Fruit fly (Drosophila melanogaster) S2 (cell line): Measurements from ENCODE around the gene mio.

Experiments
- CG8478 ChIP-seq: fragments of >200 bp; optimal IDR thresholded peaks from 2 replicates; lab custom pipeline; 2018
- CTCF ChIP-seq, 2 experiments: fragments of >200 bp; optimal IDR thresholded peaks; 2 replicates each; lab custom pipeline; 2018

- TF ChIP-seq CG8478, result no peak
- no peak for TF ChIP-seq CTCF (optimal IDR thresholded peaks at IDR 0.05; lab: Kevin White, UChicago)
These were observed 48.1 kb downstream of the mio start, which contains the start of gene CG34049 for dm6 chr2L:2265221-2265620.
